Worm (Caenorhabditis elegans) whole organism, mixed stage, embryonic: ENCODE data around the gene R05C11.2.

ENCODE experiments used
- M03D4.4 ChIP-seq: sonication (generic microtip); optimal IDR thresholded peaks from 2 replicates; lab custom pipeline; 2017; ENCODE audit warnings: mild to moderate bottlenecking, missing genetic modification characterization, missing compliant biosample characterization
- bed-3 ChIP-seq: fragments of 200-800 bp; sonication (Bioruptor generic); optimal IDR thresholded peaks from 3 replicates; lab custom pipeline; 2018; ENCODE audit warnings: mild to moderate bottlenecking, missing genetic modification characterization, moderate library complexity, missing compliant biosample characterization
- blmp-1 ChIP-seq: fragments of 150-350 bp; optimal IDR thresholded peaks from 2 replicates; lab custom pipeline; 2014; ENCODE audit warnings: missing biosample characterization, missing genetic modification characterization
- ceh-39 ChIP-seq: fragments of 150-350 bp; optimal IDR thresholded peaks from 2 replicates; lab custom pipeline; 2014; ENCODE audit warnings: missing biosample characterization, missing genetic modification characterization
- ceh-43 ChIP-seq: fragments of 200-800 bp; sonication (Bioruptor generic); optimal IDR thresholded peaks from 2 replicates; lab custom pipeline; 2018; ENCODE audit warnings: mild to moderate bottlenecking, missing genetic modification characterization, moderate library complexity, missing compliant biosample characterization
- ceh-83 ChIP-seq: fragments of 200-800 bp; sonication (Bioruptor generic); optimal IDR thresholded peaks from 2 replicates; lab custom pipeline; 2018; ENCODE audit warnings: mild to moderate bottlenecking, missing genetic modification characterization, missing compliant biosample characterization
- ces-1 ChIP-seq: fragments of 150-350 bp; optimal IDR thresholded peaks from 2 replicates; lab custom pipeline; 2014; ENCODE audit warnings: missing biosample characterization, missing genetic modification reagents, missing genetic modification characterization
- cnd-1 ChIP-seq: fragments of 200-800 bp; sonication (Bioruptor generic); optimal IDR thresholded peaks from 2 replicates; lab custom pipeline; 2018; ENCODE audit warnings: mild to moderate bottlenecking, missing genetic modification characterization, missing compliant biosample characterization
- drap-1 ChIP-seq: fragments of 200-800 bp; sonication (Bioruptor generic); optimal IDR thresholded peaks from 3 replicates; lab custom pipeline; 2018; ENCODE audit warnings: mild to moderate bottlenecking, missing genetic modification characterization, missing compliant biosample characterization
- elt-1 ChIP-seq: sonication (generic microtip); optimal IDR thresholded peaks from 2 replicates; lab custom pipeline; 2017; ENCODE audit warnings: missing genetic modification characterization, mild to moderate bottlenecking, missing compliant biosample characterization, antibody characterized with exemption, moderate library complexity, borderline replicate concordance; ENCODE audit not compliant: insufficient read depth
- elt-3 ChIP-seq: fragments of 150-350 bp; optimal IDR thresholded peaks from 2 replicates; lab custom pipeline; 2014; ENCODE audit warnings: missing biosample characterization, missing genetic modification characterization
- flh-1 ChIP-seq: fragments of 200-800 bp; sonication (Bioruptor generic); optimal IDR thresholded peaks from 2 replicates; lab custom pipeline; 2018; ENCODE audit warnings: mild to moderate bottlenecking, missing genetic modification characterization, moderate library complexity, missing compliant biosample characterization
- ham-2 ChIP-seq: fragments of 200-800 bp; sonication (Bioruptor generic); optimal IDR thresholded peaks from 2 replicates; lab custom pipeline; 2018; ENCODE audit warnings: mild to moderate bottlenecking, missing genetic modification characterization, missing compliant biosample characterization
- hlh-1 ChIP-seq: fragments of 150-350 bp; optimal IDR thresholded peaks from 2 replicates; lab custom pipeline; 2014; ENCODE audit warnings: missing biosample characterization, missing genetic modification reagents, missing genetic modification characterization
- lin-13 ChIP-seq: fragments of 150-350 bp; optimal IDR thresholded peaks from 2 replicates; lab custom pipeline; 2014; ENCODE audit warnings: missing biosample characterization, missing genetic modification characterization
- lin-32 ChIP-seq: fragments of 200-800 bp; sonication (Bioruptor generic); optimal IDR thresholded peaks from 2 replicates; lab custom pipeline; 2018; ENCODE audit warnings: mild to moderate bottlenecking, missing genetic modification characterization, missing compliant biosample characterization
- lsy-2 ChIP-seq: fragments of 150-350 bp; optimal IDR thresholded peaks from 2 replicates; lab custom pipeline; 2014; ENCODE audit warnings: missing biosample characterization, missing genetic modification characterization
- mab-5 ChIP-seq: fragments of 150-350 bp; optimal IDR thresholded peaks from 2 replicates; lab custom pipeline; 2014; ENCODE audit warnings: missing biosample characterization, missing genetic modification characterization
- mep-1 ChIP-seq: fragments of 150-350 bp; optimal IDR thresholded peaks from 2 replicates; lab custom pipeline; 2017; ENCODE audit warnings: missing biosample characterization, missing genetic modification reagents, missing genetic modification characterization, inconsistent platforms
- mls-2 ChIP-seq: sonication (generic microtip); optimal IDR thresholded peaks from 2 replicates; lab custom pipeline; 2016; ENCODE audit warnings: mild to moderate bottlenecking, missing genetic modification characterization, moderate library complexity, missing compliant biosample characterization
- nhr-12 ChIP-seq: fragments of 150-350 bp; optimal IDR thresholded peaks from 2 replicates; lab custom pipeline; 2014; ENCODE audit warnings: missing biosample characterization, missing genetic modification characterization
- nhr-2 ChIP-seq: fragments of 150-350 bp; optimal IDR thresholded peaks from 2 replicates; lab custom pipeline; 2014; ENCODE audit warnings: missing biosample characterization, missing genetic modification characterization
- nhr-237 ChIP-seq: fragments of 150-350 bp; optimal IDR thresholded peaks from 2 replicates; lab custom pipeline; 2014; ENCODE audit warnings: missing biosample characterization, missing genetic modification characterization
- nhr-28 ChIP-seq: fragments of 150-350 bp; optimal IDR thresholded peaks from 2 replicates; lab custom pipeline; 2014; ENCODE audit warnings: missing biosample characterization, missing genetic modification characterization
- nhr-76 ChIP-seq: sonication (generic microtip); optimal IDR thresholded peaks from 2 replicates; lab custom pipeline; 2017; ENCODE audit warnings: missing biosample characterization, missing genetic modification characterization
- pha-4 ChIP-seq: fragments of 150-350 bp; optimal IDR thresholded peaks from 2 replicates; lab custom pipeline; 2018; ENCODE audit warnings: missing biosample characterization, missing genetic modification reagents, missing genetic modification characterization
- sem-2 ChIP-seq: fragments of 200-800 bp; sonication (Bioruptor generic); optimal IDR thresholded peaks from 2 replicates; lab custom pipeline; 2018; ENCODE audit warnings: mild to moderate bottlenecking, missing genetic modification characterization, missing compliant biosample characterization
- snpc-4 ChIP-seq: fragments of 150-350 bp; optimal IDR thresholded peaks from 2 replicates; lab custom pipeline; 2014; ENCODE audit warnings: missing biosample characterization, missing genetic modification characterization
- sptf-1 ChIP-seq: sonication (generic microtip); optimal IDR thresholded peaks from 2 replicates; lab custom pipeline; 2017; ENCODE audit warnings: mild to moderate bottlenecking, missing genetic modification characterization, moderate library complexity, missing compliant biosample characterization
- unc-120 ChIP-seq: sonication (generic microtip); optimal IDR thresholded peaks from 2 replicates; lab custom pipeline; 2017; ENCODE audit warnings: missing genetic modification characterization, missing compliant biosample characterization; ENCODE audit not compliant: poor library complexity, severe bottlenecking
- unc-39 ChIP-seq: fragments of 150-350 bp; optimal IDR thresholded peaks from 2 replicates; lab custom pipeline; 2014; ENCODE audit warnings: missing biosample characterization, missing genetic modification characterization
- unc-62 ChIP-seq: fragments of 150-350 bp; optimal IDR thresholded peaks from 2 replicates; lab custom pipeline; 2014; ENCODE audit warnings: missing biosample characterization, missing genetic modification reagents, missing genetic modification characterization
- zip-8 ChIP-seq: fragments of 150-350 bp; optimal IDR thresholded peaks from 2 replicates; lab custom pipeline; 2014; ENCODE audit warnings: missing biosample characterization, missing genetic modification characterization
- ztf-11 ChIP-seq: fragments of 150-350 bp; optimal IDR thresholded peaks from 2 replicates; lab custom pipeline; 2014; ENCODE audit warnings: missing biosample characterization, missing genetic modification characterization

The R05C11.2 gene

ce11 chrIV:2032946-2033411, 25.9 kb downstream of the R05C11.2 start, which contains the start of gene cpsf-1:
TSS of gene cpsf-1 (minus strand) at chrIV:2032996.
- TF ChIP-seq elt-3 (tag; lab: Kevin White, UChicago) (no peak), sptf-1 (tag; lab: Kevin White, UChicago) (peak; percentile 74), hlh-1 (tag; lab: Kevin White, UChicago) (peak; percentile 44), ceh-43 (GFP tag; lab: Kevin White, UChicago) (no peak), lin-32 (peak; percentile 3), nhr-237 (tag; lab: Kevin White, UChicago) (peak; percentile 76), mab-5 (tag; lab: Kevin White, UChicago) (no peak), ztf-11 (no peak), nhr-76 (tag; lab: Kevin White, UChicago) (no peak), pha-4 (tag; lab: Kevin White, UChicago) (peak; percentile 92), elt-1 (tag; lab: Kevin White, UChicago) (no peak), unc-39 (no peak), nhr-12 (tag; lab: Kevin White, UChicago) (no peak), drap-1 (GFP tag; lab: Kevin White, UChicago) (peak; percentile 29), lin-13 (peak; percentile 78), ceh-39 (tag; lab: Kevin White, UChicago) (peak; percentile 82), nhr-2 (no peak), ham-2 (GFP tag; lab: Kevin White, UChicago) (no peak), unc-120 (tag; lab: Kevin White, UChicago) (no peak), blmp-1 (tag; lab: Kevin White, UChicago) (no peak), ceh-83 (GFP tag; lab: Kevin White, UChicago) (peak; percentile 67), unc-62 (GFP tag; lab: Kevin White, UChicago) (no peak), mep-1 (peak; percentile 93), nhr-28 (tag; lab: Kevin White, UChicago) (no peak), cnd-1 (peak; percentile 37), mls-2 (peak; percentile 46), bed-3 (peak; percentile 12), ces-1 (GFP tag; lab: Kevin White, UChicago) (peak; percentile 69), zip-8 (no peak), lsy-2 (tag; lab: Kevin White, UChicago) (peak; percentile 75), M03D4.4 (tag; lab: Kevin White, UChicago) (peak; percentile 60)
- TF ChIP-seq, all 35 proteins: peak for 16

- TF ChIP-seq flh-1 (GFP tag; lab: Kevin White, UChicago) (no peak), lsy-2 (tag; lab: Kevin White, UChicago) (no peak), mab-5 (tag; lab: Kevin White, UChicago) (no peak), lin-32 (no peak), elt-3 (tag; lab: Kevin White, UChicago) (no peak), sem-2 (GFP tag; lab: Kevin White, UChicago) (no peak), pha-4 (tag; lab: Kevin White, UChicago) (no peak), lin-13 (no peak), unc-39 (no peak), snpc-4 (tag; lab: Kevin White, UChicago) (no peak), nhr-237 (tag; lab: Kevin White, UChicago) (no peak), nhr-76 (tag; lab: Kevin White, UChicago) (no peak), nhr-28 (tag; lab: Kevin White, UChicago) (no peak), ham-2 (GFP tag; lab: Kevin White, UChicago) (no peak), cnd-1 (no peak)
Measured at ce11 chrIV:2008920-2009319, 50.0 kb downstream of the R05C11.2 start.
